Fruit fly (Drosophila melanogaster) whole organism, wandering third instar larva: ENCODE data around the gene msl-3.

Experiments
- CG32264 ChIP-seq: fragments of 200-800 bp; sonication (Bioruptor generic); optimal IDR thresholded peaks from 2 replicates; lab custom pipeline; 2016; ENCODE audit warnings: missing biosample characterization, missing genetic modification characterization
- Hnf4 ChIP-seq: fragments of 200-800 bp; sonication (Bioruptor generic); optimal IDR thresholded peaks from 2 replicates; lab custom pipeline; 2016; ENCODE audit warnings: missing biosample characterization, mild to moderate bottlenecking, missing genetic modification characterization
- Hr78 ChIP-seq: fragments of >200 bp; optimal IDR thresholded peaks from 2 replicates; lab custom pipeline; 2017; ENCODE audit warnings: missing biosample characterization, missing genetic modification characterization
- Hr83 ChIP-seq: fragments of 200-300 bp; sonication (Bioruptor generic); optimal IDR thresholded peaks from 2 replicates; lab custom pipeline; 2016; ENCODE audit warnings: missing biosample characterization, mild to moderate bottlenecking, missing genetic modification characterization, moderate library complexity; ENCODE audit not compliant: poor library complexity, severe bottlenecking
- Sp1 ChIP-seq: fragments of 200-800 bp; sonication (Bioruptor generic); optimal IDR thresholded peaks from 3 replicates; lab custom pipeline; 2019; ENCODE audit warnings: missing biosample characterization, mild to moderate bottlenecking, missing genetic modification characterization, moderate library complexity
- brk ChIP-seq: fragments of 200-800 bp; sonication (Bioruptor generic); optimal IDR thresholded peaks from 2 replicates; lab custom pipeline; 2016; ENCODE audit warnings: missing biosample characterization, mild to moderate bottlenecking, missing genetic modification characterization
- dl ChIP-seq, 2 experiments: fragments of 175-275, 200-275 bp in 1 of 2; fragments of 200-275 bp in 1 of 2; sonication (Bioruptor generic); optimal IDR thresholded peaks; lab custom pipeline; 2018; ENCODE audit warnings: mild to moderate bottlenecking in 2 of 2, missing biosample characterization in 2 of 2, missing genetic modification characterization in 2 of 2, moderate library complexity in 2 of 2; ENCODE audit not compliant: partially characterized antibody in 2 of 2, insufficient read depth in 1 of 2
- dmrt93B ChIP-seq: fragments of 200-800 bp; sonication (Bioruptor generic); optimal IDR thresholded peaks from 2 replicates; lab custom pipeline; 2018; ENCODE audit warnings: missing biosample characterization, mild to moderate bottlenecking, missing genetic modification characterization
- dsf ChIP-seq: sonication (Bioruptor generic); optimal IDR thresholded peaks from 2 replicates; lab custom pipeline; 2016; ENCODE audit warnings: missing biosample characterization, missing genetic modification characterization, borderline replicate concordance
- fru ChIP-seq: fragments of 200-800 bp; sonication (Bioruptor generic); optimal IDR thresholded peaks from 3 replicates; lab custom pipeline; 2016; ENCODE audit warnings: missing biosample characterization, mild to moderate bottlenecking, missing genetic modification characterization
- jim ChIP-seq: fragments of 175-275, 200-325 bp; sonication (Bioruptor generic); optimal IDR thresholded peaks from 2 replicates; lab custom pipeline; 2016; ENCODE audit warnings: missing biosample characterization, mild to moderate bottlenecking, missing genetic modification characterization
- lola ChIP-seq: fragments of >200 bp; optimal IDR thresholded peaks from 2 replicates; lab custom pipeline; 2017; ENCODE audit warnings: missing biosample characterization, missing genetic modification characterization
- pan ChIP-seq: fragments of >200 bp; optimal IDR thresholded peaks from 2 replicates; lab custom pipeline; 2017
- psq ChIP-seq: fragments of 200-800 bp; sonication (Bioruptor generic); optimal IDR thresholded peaks from 3 replicates; lab custom pipeline; 2017; ENCODE audit warnings: missing biosample characterization, mild to moderate bottlenecking, missing genetic modification characterization, moderate library complexity
- rgr ChIP-seq: fragments of 200-800 bp; sonication (Bioruptor generic); optimal IDR thresholded peaks from 3 replicates; lab custom pipeline; 2016; ENCODE audit warnings: missing biosample characterization, mild to moderate bottlenecking, missing genetic modification characterization
- tai ChIP-seq: sonication (Bioruptor generic); optimal IDR thresholded peaks from 2 replicates; lab custom pipeline; 2016; ENCODE audit warnings: missing biosample characterization, missing genetic modification characterization

Gene msl-3

DNA sequence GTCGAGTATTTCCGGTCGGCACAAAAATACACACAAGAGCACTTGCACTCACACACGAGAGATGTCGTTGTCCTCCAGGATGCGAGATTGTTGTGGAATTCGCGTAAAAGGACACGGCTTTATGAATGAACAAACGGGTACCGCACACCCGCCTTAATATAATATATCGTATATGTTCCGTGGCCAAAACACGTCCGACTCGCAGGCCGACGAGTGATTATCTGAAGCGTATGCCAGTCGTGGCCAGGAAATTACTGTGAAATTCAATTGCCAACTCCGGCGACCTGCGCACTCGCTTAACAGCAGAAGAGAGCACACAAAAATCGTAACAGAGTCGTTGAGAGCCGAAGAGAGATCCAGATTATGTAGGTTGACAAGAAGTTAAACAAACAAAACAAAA lies 48.1 kb downstream of the msl-3 start, which contains the start of gene CG8641:
CG8641 (minus strand) TSS at position 205 of the 400 bp plus-strand sequence.
- TF ChIP-seq fru (GFP tag; lab: Kevin White, UChicago), result no peak
- TF ChIP-seq rgr (GFP tag; lab: Kevin White, UChicago), result no peak
- TF ChIP-seq jim (GFP tag; lab: Kevin White, UChicago), result no peak
- no peak for TF ChIP-seq Hr78 (GFP tag; lab: Kevin White, UChicago)
- TF ChIP-seq tai (GFP tag; lab: Kevin White, UChicago), result no peak
- TF ChIP-seq, all 38 proteins: peak for 0

DNA sequence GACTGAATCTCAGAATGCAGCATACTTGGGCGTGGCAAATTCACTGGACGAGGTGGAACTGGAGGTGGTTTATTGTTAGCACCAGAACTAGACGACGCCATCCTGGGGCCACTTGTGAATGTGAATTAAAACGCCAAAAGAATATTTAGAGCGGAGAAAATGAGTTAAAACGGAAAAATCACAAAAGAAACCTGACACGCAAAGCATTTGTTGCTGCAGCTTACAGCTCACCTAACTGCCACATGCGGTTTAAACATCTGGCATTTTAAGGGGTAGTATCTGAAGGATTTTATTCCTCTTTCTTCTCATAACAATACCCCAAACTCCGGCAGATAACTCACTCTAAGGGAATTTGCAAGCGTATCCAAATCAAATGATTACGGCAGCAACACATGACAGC lies 50.2 kb downstream of the msl-3 start, which contains the start of gene CG34030:
CG34030 (minus strand) TSS at position 101 of the 400 bp plus-strand sequence.
- TF ChIP-seq tai (GFP tag; lab: Kevin White, UChicago) (no peak), pan (lab: Kevin White, UChicago) (no peak), dsf (GFP tag; lab: Kevin White, UChicago) (no peak), CG32264 (no peak), dl (GFP tag; optimal IDR thresholded peaks at IDR 0.05; lab: Kevin White, UChicago; ENCODE audit: insufficient read depth in 1 of 2, partially characterized antibody in 2 of 2) (no peak), dmrt93B (GFP tag; lab: Kevin White, UChicago) (no peak), Hnf4 (GFP tag; lab: Kevin White, UChicago) (no peak), Hr83 (GFP tag; lab: Kevin White, UChicago) (no peak), rgr (GFP tag; lab: Kevin White, UChicago) (no peak), brk (GFP tag; lab: Kevin White, UChicago) (no peak), lola (GFP tag; lab: Kevin White, UChicago) (no peak), psq (no peak), Sp1 (GFP tag; lab: Kevin White, UChicago) (no peak)
